Worm (Caenorhabditis elegans): ENCODE results near the gene nrde-2.

Gene nrde-2

DNA sequence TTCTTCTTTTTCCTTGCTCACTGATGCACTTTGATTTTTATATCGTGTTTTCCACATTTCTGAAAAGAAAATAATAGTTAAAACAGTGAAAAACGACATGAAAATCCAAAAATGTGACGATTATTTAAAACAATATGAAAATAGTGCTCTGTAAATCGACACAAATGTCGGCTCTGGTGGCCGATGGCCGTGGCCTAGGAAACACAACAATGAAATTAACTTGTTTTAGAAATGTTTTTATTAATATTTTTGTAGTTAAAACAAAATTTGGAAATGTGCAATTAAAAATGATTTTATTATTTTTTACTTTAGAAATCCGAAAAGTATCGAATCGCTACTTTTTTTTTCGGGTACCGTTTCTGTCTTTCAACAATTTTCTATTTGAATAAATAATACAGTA is 46.7 kb downstream of the nrde-2 start, which contains the start of gene arv-1 (continued):
- TF ChIP-seq efl-3 (GFP tag; optimal IDR thresholded peaks at IDR 0.05) (no peak), rnt-1 (tag; optimal IDR thresholded peaks at IDR 0.05) (peak; percentile 92), nhr-85 (tag) (peak; percentile 67), ces-1 (GFP tag; optimal IDR thresholded peaks at IDR 0.05) (no peak), irx-1 (tag; optimal IDR thresholded peaks at IDR 0.05) (peak; percentile 75), Y116A8C.19 (tag; optimal IDR thresholded peaks at IDR 0.05; ENCODE audit: borderline replicate concordance) (no peak), tbx-2 (tag; optimal IDR thresholded peaks at IDR 0.05) (peak; percentile 75), unc-30 (tag; optimal IDR thresholded peaks at IDR 0.05) (no peak), pag-3 (tag; optimal IDR thresholded peaks at IDR 0.05; ENCODE audit: borderline replicate concordance, insufficient read depth) (no peak), ets-5 (GFP tag; IDR thresholded peaks at IDR 0.05) (no peak), xbp-1 (tag; optimal IDR thresholded peaks at IDR 0.05) (peak; percentile 72), sox-4 (tag; optimal IDR thresholded peaks at IDR 0.05) (peak; percentile 36), hlh-4 (tag; optimal IDR thresholded peaks at IDR 0.05) (no peak), swsn-7 (tag; optimal IDR thresholded peaks at IDR 0.05) (peak; percentile 61), elt-2 (tag; optimal IDR thresholded peaks at IDR 0.05) (peak; percentile 27), hpl-2 (GFP tag; optimal IDR thresholded peaks at IDR 0.05) (no peak), isw-1 (GFP tag; IDR thresholded peaks at IDR 0.05) (peak; percentile 43), lin-15B (tag; optimal IDR thresholded peaks at IDR 0.05) (peak; percentile 49), unc-98 (GFP tag; IDR thresholded peaks at IDR 0.05) (no peak; the same call in 1 of the 2 replicates), blmp-1 (tag; optimal IDR thresholded peaks at IDR 0.05) (peak; percentile 63), grh-1 (GFP tag; IDR thresholded peaks at IDR 0.05) (no peak; the same call in 1 of the 2 replicates), fkh-10 (GFP tag; optimal IDR thresholded peaks at IDR 0.05) (no peak), nhr-12 (tag; optimal IDR thresholded peaks at IDR 0.05) (no peak), ceh-8 (GFP tag; optimal IDR thresholded peaks at IDR 0.05) (no peak), pqm-1 (tag; optimal IDR thresholded peaks at IDR 0.05) (no peak), aha-1 (tag; optimal IDR thresholded peaks at IDR 0.05) (no peak), elt-3 (tag; optimal IDR thresholded peaks at IDR 0.05) (peak in 1 of 6 experiments; percentile 51), nhr-237 (tag; optimal IDR thresholded peaks at IDR 0.05) (no peak), ama-1 (optimal IDR thresholded peaks at IDR 0.05) (no peak), nhr-28 (tag; optimal IDR thresholded peaks at IDR 0.05) (no peak), vab-15 (tag; optimal IDR thresholded peaks at IDR 0.05) (no peak), mef-2 (tag; optimal IDR thresholded peaks at IDR 0.05) (no peak), lsy-2 (tag; optimal IDR thresholded peaks at IDR 0.05) (peak; percentile 82 to 83), egl-27 (tag; optimal IDR thresholded peaks at IDR 0.05) (no peak), unc-62 (GFP tag; optimal IDR thresholded peaks at IDR 0.05) (no peak), snpc-4 (tag; optimal IDR thresholded peaks at IDR 0.05) (no peak), egl-13 (tag; optimal IDR thresholded peaks at IDR 0.05) (peak; percentile 74), alr-1 (tag; optimal IDR thresholded peaks at IDR 0.05; ENCODE audit: borderline replicate concordance) (no peak), lin-35 (GFP tag; optimal IDR thresholded peaks at IDR 0.05) (peak; percentile 43 to 72), mab-9 (GFP tag; IDR thresholded peaks at IDR 0.05) (no peak)

DNA sequence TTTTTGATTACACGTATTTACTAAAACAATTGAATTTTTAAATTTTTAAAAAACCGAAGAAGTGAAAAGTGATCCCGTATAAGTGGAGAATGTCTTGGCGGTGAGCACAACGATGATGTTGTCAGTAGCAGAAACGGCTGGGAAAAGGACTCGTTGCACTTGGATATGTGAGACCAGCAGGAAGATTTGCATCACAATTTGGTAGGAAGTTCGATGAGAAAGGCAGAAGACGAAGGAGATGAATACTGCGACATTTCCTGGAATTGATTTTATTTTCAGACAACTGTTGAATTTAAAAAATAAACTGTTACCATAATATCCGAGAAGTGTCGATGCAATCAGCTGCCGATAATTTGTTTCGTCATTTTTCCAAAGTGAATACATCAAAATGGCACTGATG is 47.5 kb downstream of the nrde-2 start, which contains the start of gene R05H5.4:
TSS of gene R05H5.4 (minus strand) at position 101 of the 400 bp plus-strand sequence.
- TF ChIP-seq C16A3.4 (tag; optimal IDR thresholded peaks at IDR 0.05): no peak
- no peak for TF ChIP-seq lir-3 (tag; optimal IDR thresholded peaks at IDR 0.05; ENCODE audit: poor library complexity)

ce11 chrII:10198486-10198885 is 49.0 kb downstream of the nrde-2 start:
- no peak for TF ChIP-seq swsn-7 (tag; optimal IDR thresholded peaks at IDR 0.05)
- no peak for TF ChIP-seq blmp-1 (tag; optimal IDR thresholded peaks at IDR 0.05)
- TF ChIP-seq skn-1 (tag; optimal IDR thresholded peaks at IDR 0.05): no peak
- TF ChIP-seq nhr-28 (tag; optimal IDR thresholded peaks at IDR 0.05): no peak
- no peak for TF ChIP-seq vab-15 (tag; optimal IDR thresholded peaks at IDR 0.05)
- no peak for TF ChIP-seq unc-98 (GFP tag; IDR thresholded peaks at IDR 0.05)
- no peak for TF ChIP-seq ces-1 (GFP tag; optimal IDR thresholded peaks at IDR 0.05)
- TF ChIP-seq efl-1 (optimal IDR thresholded peaks at IDR 0.05): no peak
- no peak for TF ChIP-seq efl-1 (GFP tag; optimal IDR thresholded peaks at IDR 0.05 in 1 of 2)
